Fruit fly (Drosophila melanogaster): ENCODE results near the gene E23.

E23 gene

dm6 chr2L:3348146-3348747, 6.4 kb downstream of the E23 start:
- TF ChIP-seq CG32121 (GFP tag; IDR thresholded peaks at IDR 0.05) (peak; percentile 97), CG10348 (GFP tag; IDR thresholded peaks at IDR 0.05) (peak; percentile 44; the same call in 1 of the 2 replicates), CG17806 (tag; optimal IDR thresholded peaks at IDR 0.05) (peak; percentile 93), EcR (GFP tag; optimal IDR thresholded peaks at IDR 0.05) (peak; percentile 73), CG9948 (tag; optimal IDR thresholded peaks at IDR 0.05) (peak; percentile 92), CG8301 (tag; optimal IDR thresholded peaks at IDR 0.05) (peak; percentile 88), CG15710 (tag; optimal IDR thresholded peaks at IDR 0.05) (peak; percentile 96), Pif1B (GFP tag; optimal IDR thresholded peaks at IDR 0.05) (peak; percentile 94), CG13204 (GFP tag; optimal IDR thresholded peaks at IDR 0.05) (peak; percentile 64), gl (tag; optimal IDR thresholded peaks at IDR 0.05) (peak; percentile 83), Ets98B (GFP tag; IDR thresholded peaks at IDR 0.05) (peak; percentile 97), CG4496 (GFP tag; IDR thresholded peaks at IDR 0.05) (peak; percentile 99), rn (GFP tag; IDR thresholded peaks at IDR 0.05) (peak; percentile 95), D1 (tag; optimal IDR thresholded peaks at IDR 0.05) (peak; percentile 79), CG8159 (tag; optimal IDR thresholded peaks at IDR 0.05) (peak; percentile 93), Snoo (tag; optimal IDR thresholded peaks at IDR 0.05) (peak; percentile 87), CG34367 (tag; optimal IDR thresholded peaks at IDR 0.05) (peak; percentile 89), CG12605 (GFP tag; IDR thresholded peaks at IDR 0.05) (peak; percentile 95), Pif1A (GFP tag; optimal IDR thresholded peaks at IDR 0.05) (peak; percentile 95), CG14655 (GFP tag; optimal IDR thresholded peaks at IDR 0.05) (peak; percentile 90), fd96Ca (GFP tag; IDR thresholded peaks at IDR 0.05) (peak; percentile 97)

- TF ChIP-seq CG12605 (GFP tag; IDR thresholded peaks at IDR 0.05) (no peak), Pif1B (GFP tag; optimal IDR thresholded peaks at IDR 0.05) (no peak), CG32121 (GFP tag; IDR thresholded peaks at IDR 0.05) (no peak), gl (tag; optimal IDR thresholded peaks at IDR 0.05) (no peak), CG13204 (GFP tag; optimal IDR thresholded peaks at IDR 0.05) (no peak), Ets98B (GFP tag; IDR thresholded peaks at IDR 0.05) (no peak), CG14655 (GFP tag; optimal IDR thresholded peaks at IDR 0.05) (no peak)
Measured at dm6 chr2L:3346483-3346839, 8.2 kb downstream of the E23 start.

dm6 chr2L:3345763-3346482, 8.7 kb downstream of the E23 start:
- peak; percentile 99 for TF ChIP-seq EcR (GFP tag; optimal IDR thresholded peaks at IDR 0.05)
- no peak for TF ChIP-seq D1 (tag; optimal IDR thresholded peaks at IDR 0.05)
- peak; percentile 85 for TF ChIP-seq CG9948 (tag; optimal IDR thresholded peaks at IDR 0.05)
- peak; percentile 72 for TF ChIP-seq CG34367 (tag; optimal IDR thresholded peaks at IDR 0.05)
- TF ChIP-seq CG17806 (tag; optimal IDR thresholded peaks at IDR 0.05), result peak; percentile 83
- TF ChIP-seq Pif1A (GFP tag; optimal IDR thresholded peaks at IDR 0.05), result peak; percentile 89
- TF ChIP-seq CG12605 (GFP tag; IDR thresholded peaks at IDR 0.05), result peak; percentile 61
- TF ChIP-seq CG10348 (GFP tag; IDR thresholded peaks at IDR 0.05), result no peak
- TF ChIP-seq Ets98B (GFP tag; IDR thresholded peaks at IDR 0.05), result peak; percentile 83
- peak; percentile 89 for TF ChIP-seq CG14655 (GFP tag; optimal IDR thresholded peaks at IDR 0.05)
- TF ChIP-seq CG8159 (tag; optimal IDR thresholded peaks at IDR 0.05), result peak; percentile 74
- TF ChIP-seq CG15710 (tag; optimal IDR thresholded peaks at IDR 0.05), result peak; percentile 48
- TF ChIP-seq CG32121 (GFP tag; IDR thresholded peaks at IDR 0.05), result peak; percentile 78
- peak; percentile 78 for TF ChIP-seq Snoo (tag; optimal IDR thresholded peaks at IDR 0.05)
- TF ChIP-seq gl (tag; optimal IDR thresholded peaks at IDR 0.05), result peak; percentile 31
- TF ChIP-seq CG8301 (tag; optimal IDR thresholded peaks at IDR 0.05), result peak; percentile 86
- TF ChIP-seq fd96Ca (GFP tag; IDR thresholded peaks at IDR 0.05), result peak; percentile 83
- TF ChIP-seq Pif1B (GFP tag; optimal IDR thresholded peaks at IDR 0.05), result peak; percentile 83
- peak; percentile 76 for TF ChIP-seq rn (GFP tag; IDR thresholded peaks at IDR 0.05)
- TF ChIP-seq CG13204 (GFP tag; optimal IDR thresholded peaks at IDR 0.05), result peak; percentile 63
- peak; percentile 87 for TF ChIP-seq CG4496 (GFP tag; IDR thresholded peaks at IDR 0.05)

dm6 chr2L:3342369-3342768, 12.3 kb downstream of the E23 start:
- no peak for TF ChIP-seq Ets98B (GFP tag; IDR thresholded peaks at IDR 0.05)
- no peak for TF ChIP-seq gl (tag; optimal IDR thresholded peaks at IDR 0.05)
- TF ChIP-seq CG14655 (GFP tag; optimal IDR thresholded peaks at IDR 0.05), result no peak
- no peak for TF ChIP-seq CG9948 (tag; optimal IDR thresholded peaks at IDR 0.05)
- TF ChIP-seq CG12605 (GFP tag; IDR thresholded peaks at IDR 0.05), result no peak
- no peak for TF ChIP-seq CG17806 (tag; optimal IDR thresholded peaks at IDR 0.05)
- no peak for TF ChIP-seq CG8301 (tag; optimal IDR thresholded peaks at IDR 0.05)
- TF ChIP-seq CG13204 (GFP tag; optimal IDR thresholded peaks at IDR 0.05), result no peak
- no peak for TF ChIP-seq rn (GFP tag; IDR thresholded peaks at IDR 0.05)
- no peak for TF ChIP-seq Pif1A (GFP tag; optimal IDR thresholded peaks at IDR 0.05)
- TF ChIP-seq D1 (tag; optimal IDR thresholded peaks at IDR 0.05), result no peak
- no peak for TF ChIP-seq Snoo (tag; optimal IDR thresholded peaks at IDR 0.05)
- TF ChIP-seq CG32121 (GFP tag; IDR thresholded peaks at IDR 0.05), result no peak
- TF ChIP-seq CG8159 (tag; optimal IDR thresholded peaks at IDR 0.05), result no peak
- no peak for TF ChIP-seq fd96Ca (GFP tag; IDR thresholded peaks at IDR 0.05)

dm6 chr2L:3341231-3341935, 13.2 kb downstream of the E23 start:
- TF ChIP-seq fd96Ca (GFP tag; IDR thresholded peaks at IDR 0.05) (no peak), CG13204 (GFP tag; optimal IDR thresholded peaks at IDR 0.05) (no peak), rn (GFP tag; IDR thresholded peaks at IDR 0.05) (no peak), Pif1B (GFP tag; optimal IDR thresholded peaks at IDR 0.05) (no peak), CG4496 (GFP tag; IDR thresholded peaks at IDR 0.05) (no peak), CG10348 (GFP tag; IDR thresholded peaks at IDR 0.05) (no peak), CG8301 (tag; optimal IDR thresholded peaks at IDR 0.05) (no peak), CG8159 (tag; optimal IDR thresholded peaks at IDR 0.05) (no peak), gl (tag; optimal IDR thresholded peaks at IDR 0.05) (no peak), CG15710 (tag; optimal IDR thresholded peaks at IDR 0.05) (peak; percentile 7), CG17806 (tag; optimal IDR thresholded peaks at IDR 0.05) (peak; percentile 33), Snoo (tag; optimal IDR thresholded peaks at IDR 0.05) (peak; percentile 87), Ets98B (GFP tag; IDR thresholded peaks at IDR 0.05) (no peak), CG9948 (tag; optimal IDR thresholded peaks at IDR 0.05) (peak; percentile 17), CG12605 (GFP tag; IDR thresholded peaks at IDR 0.05) (no peak), D1 (tag; optimal IDR thresholded peaks at IDR 0.05) (no peak), CG14655 (GFP tag; optimal IDR thresholded peaks at IDR 0.05) (peak; percentile 2), CG32121 (GFP tag; IDR thresholded peaks at IDR 0.05) (no peak), EcR (GFP tag; optimal IDR thresholded peaks at IDR 0.05) (peak; percentile 52), Pif1A (GFP tag; optimal IDR thresholded peaks at IDR 0.05) (no peak), CG34367 (tag; optimal IDR thresholded peaks at IDR 0.05) (no peak)

All from whole organism, pupa.